Fruit fly (Drosophila melanogaster) whole organism, embryonic: Measurements from ENCODE around the gene ATPsynG.

ENCODE experiments used
- Atf6 ChIP-seq: fragments of 200-800 bp; sonication (Bioruptor generic); IDR thresholded peaks from 2 replicates; pipeline ENCODE4 v1.3.6; 2022; ENCODE audit warnings: missing biosample characterization, missing genetic modification characterization
- Bteb2 ChIP-seq: fragments of 200-800 bp; sonication (Bioruptor generic); optimal IDR thresholded peaks from 2 replicates; lab custom pipeline; 2016; ENCODE audit warnings: missing biosample characterization, missing genetic modification characterization
- CG10979 ChIP-seq: fragments of 200-800 bp; sonication (Bioruptor generic); optimal IDR thresholded peaks from 2 replicates; lab custom pipeline; 2018; ENCODE audit warnings: missing biosample characterization, mild to moderate bottlenecking, missing genetic modification characterization, moderate library complexity
- CG15073 ChIP-seq: fragments of 200-800 bp; sonication (Bioruptor generic); optimal IDR thresholded peaks from 2 replicates; lab custom pipeline; 2016; ENCODE audit warnings: missing biosample characterization, missing genetic modification characterization
- CG15514 ChIP-seq: fragments of 200-800 bp; sonication (Bioruptor generic); optimal IDR thresholded peaks from 3 replicates; lab custom pipeline; 2017; ENCODE audit warnings: missing biosample characterization, missing genetic modification characterization, mild to moderate bottlenecking, moderate library complexity, missing genetic modification reagents
- CG17359 ChIP-seq: fragments of 200-800 bp; sonication (Bioruptor generic); optimal IDR thresholded peaks from 3 replicates; lab custom pipeline; 2018; ENCODE audit warnings: missing biosample characterization, mild to moderate bottlenecking, missing genetic modification characterization, moderate library complexity
- CG18011 ChIP-seq: fragments of 200-800 bp; sonication (Bioruptor generic); optimal IDR thresholded peaks from 2 replicates; lab custom pipeline; 2017; ENCODE audit warnings: missing biosample characterization, missing genetic modification characterization, mild to moderate bottlenecking, moderate library complexity, missing genotype
- CG18476 ChIP-seq: fragments of 200-800 bp; sonication (Bioruptor generic); optimal IDR thresholded peaks from 2 replicates; lab custom pipeline; 2016; ENCODE audit warnings: missing biosample characterization, mild to moderate bottlenecking, missing genetic modification characterization
- CG2116 ChIP-seq: fragments of 200-800 bp; sonication (Bioruptor generic); optimal IDR thresholded peaks from 3 replicates; lab custom pipeline; 2018; ENCODE audit warnings: missing biosample characterization, mild to moderate bottlenecking, missing genetic modification characterization
- CG2678 ChIP-seq: fragments of 200-800 bp; sonication (Bioruptor generic); optimal IDR thresholded peaks from 3 replicates; lab custom pipeline; 2019; ENCODE audit warnings: missing biosample characterization, mild to moderate bottlenecking, missing genetic modification characterization, moderate library complexity
- CG33213 ChIP-seq: fragments of 200-800 bp; sonication (Bioruptor generic); optimal IDR thresholded peaks from 3 replicates; lab custom pipeline; 2016; ENCODE audit warnings: missing biosample characterization, missing genetic modification characterization
- CG4360 ChIP-seq: fragments of 200-800 bp; sonication (Bioruptor generic); IDR thresholded peaks from 2 replicates; pipeline ENCODE4 v1.3.6; 2022; ENCODE audit warnings: missing biosample characterization, missing genetic modification characterization
- CG4404 ChIP-seq: fragments of 200-800 bp; sonication (Bioruptor generic); IDR thresholded peaks from 2 replicates; pipeline ENCODE4 v1.3.6; 2022; ENCODE audit warnings: missing biosample characterization, missing genetic modification characterization
- CG4730 ChIP-seq: fragments of 200-800 bp; sonication (Bioruptor generic); IDR thresholded peaks from 2 replicates; pipeline ENCODE4 v1.3.6; 2022; ENCODE audit warnings: missing biosample characterization, missing genetic modification characterization
- CG5180 ChIP-seq: fragments of 200-800 bp; sonication (Bioruptor generic); optimal IDR thresholded peaks from 3 replicates; lab custom pipeline; 2017; ENCODE audit warnings: missing biosample characterization, missing genetic modification characterization, mild to moderate bottlenecking, moderate library complexity, missing genetic modification reagents
- CG6683 ChIP-seq: fragments of 200-800 bp; sonication (Bioruptor generic); optimal IDR thresholded peaks from 2 replicates; lab custom pipeline; 2017; ENCODE audit warnings: missing biosample characterization, mild to moderate bottlenecking, missing genetic modification characterization, missing genetic modification reagents
- CG6689 ChIP-seq: fragments of 200-800 bp; sonication (Bioruptor generic); IDR thresholded peaks from 2 replicates; pipeline ENCODE4 v1.3.6; 2022; ENCODE audit warnings: missing biosample characterization, missing genetic modification characterization
- CG7745 ChIP-seq: fragments of 200-800 bp; sonication (Bioruptor generic); optimal IDR thresholded peaks from 2 replicates; lab custom pipeline; 2018; ENCODE audit warnings: missing biosample characterization, mild to moderate bottlenecking, missing genetic modification characterization, moderate library complexity
- CG8281 ChIP-seq: fragments of 200-800 bp; sonication (Bioruptor generic); optimal IDR thresholded peaks from 2 replicates; lab custom pipeline; 2018; ENCODE audit warnings: missing biosample characterization, mild to moderate bottlenecking, missing genetic modification characterization, moderate library complexity
- CG9932 ChIP-seq: fragments of 200-800 bp; sonication (Bioruptor generic); IDR thresholded peaks from 2 replicates; pipeline ENCODE4 v1.3.6; 2022; ENCODE audit warnings: missing biosample characterization, missing genetic modification characterization
- Chrac-16 ChIP-seq: fragments of 200-800 bp; sonication (Bioruptor generic); optimal IDR thresholded peaks from 3 replicates; lab custom pipeline; 2016; ENCODE audit warnings: missing biosample characterization, missing genetic modification characterization
- D ChIP-seq, 2 experiments: fragments of 200-800 bp in 1 of 2; fragments of >200 bp in 1 of 2; sonication (Bioruptor generic) in 1 of 2; optimal IDR thresholded peaks; 2 replicates in 1 of 2; 3 replicates in 1 of 2; lab custom pipeline; 2017; ENCODE audit warnings: mild to moderate bottlenecking in 1 of 2, missing biosample characterization in 1 of 2, missing genetic modification characterization in 1 of 2, missing genetic modification reagents in 1 of 2
- Drgx ChIP-seq: fragments of 200-800 bp; sonication (Bioruptor generic); IDR thresholded peaks from 2 replicates; pipeline ENCODE4 v1.3.6; 2022; ENCODE audit warnings: missing biosample characterization, missing genetic modification characterization
- Lpt ChIP-seq: fragments of >200 bp; optimal IDR thresholded peaks from 2 replicates; lab custom pipeline; 2018; ENCODE audit warnings: missing biosample characterization, missing genetic modification characterization
- Meics ChIP-seq: fragments of 200-800 bp; sonication (Bioruptor generic); optimal IDR thresholded peaks from 2 replicates; lab custom pipeline; 2017; ENCODE audit warnings: missing biosample characterization, mild to moderate bottlenecking, missing genetic modification characterization
- NC2α ChIP-seq: fragments of 200-800 bp; sonication (Bioruptor generic); optimal IDR thresholded peaks from 2 replicates; lab custom pipeline; 2016; ENCODE audit warnings: missing biosample characterization, missing genetic modification characterization
- NFAT ChIP-seq: fragments of 200-800 bp; sonication (Bioruptor generic); IDR thresholded peaks from 2 replicates; pipeline ENCODE4 v1.3.6; 2022; ENCODE audit warnings: missing biosample characterization, missing genetic modification characterization
- Optix ChIP-seq: fragments of 200-800 bp; sonication (Bioruptor generic); IDR thresholded peaks from 3 replicates; pipeline ENCODE4 v1.3.6; 2022; ENCODE audit warnings: missing biosample characterization, missing genetic modification characterization
- Pdp1 ChIP-seq, 2 experiments: fragments of 200-800 bp; sonication (Bioruptor generic); optimal IDR thresholded peaks; 3 replicates each; lab custom pipeline; 2016; ENCODE audit warnings: missing biosample characterization in 2 of 2, missing genetic modification characterization in 2 of 2, mild to moderate bottlenecking in 1 of 2, moderate library complexity in 1 of 2
- Tbp ChIP-seq: fragments of >200 bp; optimal IDR thresholded peaks from 2 replicates; lab custom pipeline; 2018; ENCODE audit warnings: missing biosample characterization, missing genetic modification characterization
- Trl ChIP-seq, 3 experiments: fragments of >200 bp in 2 of 3; fragments of 200-800 bp in 1 of 3; sonication (Bioruptor generic) in 1 of 3; optimal IDR thresholded peaks; 2 replicates in 1 of 3; 3 replicates in 2 of 3; lab custom pipeline; 2016 to 2017; ENCODE audit warnings: missing biosample characterization in 1 of 3, missing genetic modification characterization in 1 of 3
- cas ChIP-seq: fragments of 200-800 bp; sonication (Bioruptor generic); IDR thresholded peaks from 2 replicates; pipeline ENCODE4 v1.3.6; 2022; ENCODE audit warnings: missing biosample characterization, missing genetic modification characterization
- chif ChIP-seq, 2 experiments: fragments of 200-800 bp; sonication (Bioruptor generic); optimal IDR thresholded peaks; 3 replicates each; lab custom pipeline; 2016; ENCODE audit warnings: missing biosample characterization in 2 of 2, missing genetic modification characterization in 2 of 2
- crol ChIP-seq: fragments of 200-800 bp; sonication (Bioruptor generic); IDR thresholded peaks from 2 replicates; pipeline ENCODE4 v1.3.6; 2022; ENCODE audit warnings: missing biosample characterization, missing genetic modification characterization
- dm ChIP-seq: fragments of 200-800 bp; sonication (Bioruptor generic); optimal IDR thresholded peaks from 3 replicates; lab custom pipeline; 2016; ENCODE audit warnings: missing biosample characterization, missing genetic modification characterization
- gce ChIP-seq: fragments of 200-800 bp; sonication (Bioruptor generic); IDR thresholded peaks from 3 replicates; pipeline ENCODE4 v1.3.6; 2022; ENCODE audit warnings: missing biosample characterization, missing genetic modification characterization
- gcm ChIP-seq: fragments of 200-800 bp; sonication (Bioruptor generic); optimal IDR thresholded peaks from 2 replicates; lab custom pipeline; 2019; ENCODE audit warnings: missing biosample characterization, mild to moderate bottlenecking, missing genetic modification characterization, moderate library complexity
- h ChIP-seq: fragments of >200 bp; optimal IDR thresholded peaks from 2 replicates; lab custom pipeline; 2017
- kay ChIP-seq: fragments of 200-800 bp; sonication (Bioruptor generic); optimal IDR thresholded peaks from 2 replicates; lab custom pipeline; 2016; ENCODE audit warnings: missing biosample characterization, missing genetic modification characterization
- mirr ChIP-seq: fragments of 200-800 bp; sonication (Bioruptor generic); optimal IDR thresholded peaks from 3 replicates; lab custom pipeline; 2018; ENCODE audit warnings: missing biosample characterization, mild to moderate bottlenecking, missing genetic modification characterization
- nerfin-2 ChIP-seq: fragments of 200-800 bp; sonication (Bioruptor generic); IDR thresholded peaks from 2 replicates; pipeline ENCODE4 v1.3.6; 2022; ENCODE audit warnings: missing biosample characterization, missing genetic modification characterization; ENCODE audit not compliant: partially characterized antibody
- oc ChIP-seq: fragments of 200-800 bp; sonication (Bioruptor generic); optimal IDR thresholded peaks from 2 replicates; lab custom pipeline; 2018; ENCODE audit warnings: missing biosample characterization, mild to moderate bottlenecking, missing genetic modification characterization, moderate library complexity
- odd ChIP-seq: fragments of 200-800 bp; sonication (Bioruptor generic); optimal IDR thresholded peaks from 2 replicates; lab custom pipeline; 2017; ENCODE audit warnings: missing biosample characterization, mild to moderate bottlenecking, missing genetic modification characterization
- org-1 ChIP-seq: fragments of 200-800 bp; sonication (Bioruptor generic); optimal IDR thresholded peaks from 2 replicates; lab custom pipeline; 2017; ENCODE audit warnings: missing biosample characterization, missing genetic modification characterization
- pzg ChIP-seq: fragments of 200-800 bp; sonication (Bioruptor generic); optimal IDR thresholded peaks from 3 replicates; lab custom pipeline; 2018; ENCODE audit warnings: missing biosample characterization, mild to moderate bottlenecking, missing genetic modification characterization, moderate library complexity
- repo ChIP-seq: fragments of 200-800 bp; sonication (Bioruptor generic); optimal IDR thresholded peaks from 2 replicates; lab custom pipeline; 2016; ENCODE audit warnings: missing biosample characterization, missing genetic modification characterization
- sd ChIP-seq: fragments of 200-800 bp; sonication (Bioruptor generic); optimal IDR thresholded peaks from 3 replicates; lab custom pipeline; 2018; ENCODE audit warnings: missing biosample characterization, mild to moderate bottlenecking, missing genetic modification characterization, moderate library complexity
- sug ChIP-seq: fragments of 200-800 bp; optimal IDR thresholded peaks from 2 replicates; lab custom pipeline; 2019; ENCODE audit warnings: missing biosample characterization, mild to moderate bottlenecking, missing genetic modification characterization, moderate library complexity
- tup ChIP-seq: fragments of 200-800 bp; sonication (Bioruptor generic); optimal IDR thresholded peaks from 2 replicates; lab custom pipeline; 2016; ENCODE audit warnings: missing biosample characterization, mild to moderate bottlenecking, missing genetic modification characterization, moderate library complexity
- zfh2 ChIP-seq: fragments of 200-800 bp; sonication (Bioruptor generic); optimal IDR thresholded peaks from 2 replicates; lab custom pipeline; 2016; ENCODE audit warnings: missing biosample characterization, missing genetic modification characterization

Gene ATPsynG

dm6 chr2L:11010999-11011398, 34.8 kb upstream of the ATPsynG start, which contains the start of the genes Art8 and dUTPase (continued):
- TF ChIP-seq CG6683 (GFP tag; lab: Kevin White, UChicago): peak; percentile 44
- TF ChIP-seq org-1 (GFP tag; lab: Kevin White, UChicago): no peak
- no peak for TF ChIP-seq crol
- TF ChIP-seq CG4360 (GFP tag; lab: Robert Waterston, UW): no peak
- peak; percentile 58 for TF ChIP-seq gcm (GFP tag; lab: Kevin White, UChicago)
- TF ChIP-seq CG5180: no peak
- TF ChIP-seq Atf6 (GFP tag; lab: Robert Waterston, UW): peak; percentile 78
- no peak for TF ChIP-seq h
- TF ChIP-seq CG4730 (GFP tag; lab: Robert Waterston, UW): peak; percentile 61
- no peak for TF ChIP-seq mirr (GFP tag; lab: Kevin White, UChicago)
- TF ChIP-seq gce: no peak
- TF ChIP-seq chif (GFP tag; optimal IDR thresholded peaks at IDR 0.05; lab: Kevin White, UChicago): peak in 1 of 2 experiments; percentile 27
- peak; percentile 58; the same call in 1 of the 2 replicates for TF ChIP-seq cas
- TF ChIP-seq CG10979 (tag; lab: Kevin White, UChicago): peak; percentile 69
- no peak for TF ChIP-seq sd (tag; lab: Kevin White, UChicago)
- TF ChIP-seq Chrac-16 (GFP tag; lab: Kevin White, UChicago): peak; percentile 74
- TF ChIP-seq dm (GFP tag; lab: Kevin White, UChicago): peak; percentile 63
- TF ChIP-seq CG18476 (GFP tag; lab: Kevin White, UChicago): peak; percentile 51
- TF ChIP-seq Trl (optimal IDR thresholded peaks at IDR 0.05; lab: Kevin White, UChicago): no peak
- peak; percentile 35 for TF ChIP-seq Trl (GFP tag; optimal IDR thresholded peaks at IDR 0.05; lab: Kevin White, UChicago)
- peak; percentile 52; the same call in 1 of the 2 replicates for TF ChIP-seq CG4404 (GFP tag; lab: Robert Waterston, UW)
- TF ChIP-seq repo (GFP tag; lab: Kevin White, UChicago): no peak
- TF ChIP-seq Tbp (GFP tag; lab: Kevin White, UChicago): no peak
- TF ChIP-seq Lpt (GFP tag; lab: Kevin White, UChicago): no peak
- peak; percentile 64 for TF ChIP-seq NFAT (GFP tag; lab: Robert Waterston, UW)
- TF ChIP-seq NC2α (GFP tag; lab: Kevin White, UChicago): peak; percentile 8
- no peak for TF ChIP-seq oc (tag; lab: Kevin White, UChicago)
- TF ChIP-seq Drgx: no peak
- peak; percentile 45 for TF ChIP-seq Bteb2
- TF ChIP-seq CG6689 (GFP tag; lab: Robert Waterston, UW): peak; percentile 56
- no peak for TF ChIP-seq CG8281
- no peak for TF ChIP-seq Optix (GFP tag; lab: Robert Waterston, UW)
- peak; percentile 69 for TF ChIP-seq CG18011 (GFP tag; lab: Kevin White, UChicago)
- TF ChIP-seq pzg (GFP tag; lab: Kevin White, UChicago): peak; percentile 82
- TF ChIP-seq CG15073 (GFP tag; lab: Kevin White, UChicago): no peak
- peak; percentile 22 for TF ChIP-seq tup (GFP tag; lab: Kevin White, UChicago)
- peak; percentile 85 for TF ChIP-seq CG9932 (GFP tag; lab: Robert Waterston, UW)
- no peak for TF ChIP-seq CG2678
- peak; percentile 66 for TF ChIP-seq CG17359 (tag; lab: Kevin White, UChicago)
- TF ChIP-seq Meics: peak; percentile 63
- TF ChIP-seq kay (GFP tag; lab: Kevin White, UChicago): peak; percentile 68
- TF ChIP-seq nerfin-2: peak; percentile 67
- peak; percentile 53 for TF ChIP-seq zfh2 (GFP tag; lab: Kevin White, UChicago)
- TF ChIP-seq CG15514: peak; percentile 78
- TF ChIP-seq odd (GFP tag; lab: Kevin White, UChicago): no peak
- TF ChIP-seq D (optimal IDR thresholded peaks at IDR 0.05; lab: Kevin White, UChicago): no peak
- TF ChIP-seq D (GFP tag; optimal IDR thresholded peaks at IDR 0.05; lab: Kevin White, UChicago): no peak
- peak; percentile 26 for TF ChIP-seq CG33213 (GFP tag; lab: Kevin White, UChicago)
- peak; percentile 70 for TF ChIP-seq sug (tag; lab: Kevin White, UChicago)
- TF ChIP-seq CG2116 (GFP tag; lab: Kevin White, UChicago): peak; percentile 98
- TF ChIP-seq CG7745 (tag; lab: Kevin White, UChicago): no peak
- peak; percentile 21 to 61 for TF ChIP-seq Pdp1 (GFP tag; optimal IDR thresholded peaks at IDR 0.05; lab: Kevin White, UChicago)
